Worm (Caenorhabditis elegans): Measurements from ENCODE around the gene pha-4.

DNA sequence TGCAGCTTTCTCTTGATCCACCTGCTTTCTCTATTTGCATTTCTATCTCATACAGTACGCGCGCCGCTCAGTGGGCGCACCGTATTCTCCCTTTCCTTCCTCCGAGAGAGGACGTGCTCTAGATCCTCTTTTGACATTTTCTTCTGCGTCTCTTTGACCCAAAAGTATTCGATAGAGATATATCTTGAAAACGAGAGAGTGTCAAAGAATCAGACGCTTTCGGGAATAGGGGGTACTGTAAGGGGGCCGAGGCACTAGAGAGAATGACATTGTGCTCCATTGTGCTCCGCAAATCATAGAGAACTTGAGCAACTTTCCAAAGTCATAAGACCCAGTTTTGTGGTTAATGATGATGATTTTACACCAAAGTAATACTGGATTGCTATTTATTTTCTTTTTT is 3.8 kb upstream of the pha-4 start:
- TF ChIP-seq elt-1 (tag; optimal IDR thresholded peaks at IDR 0.05) (no peak), snpc-4 (tag; optimal IDR thresholded peaks at IDR 0.05) (no peak), nhr-11 (tag; optimal IDR thresholded peaks at IDR 0.05) (no peak), unc-39 (tag; optimal IDR thresholded peaks at IDR 0.05) (no peak), ZK546.5 (tag; optimal IDR thresholded peaks at IDR 0.05) (no peak), aly-2 (tag; optimal IDR thresholded peaks at IDR 0.05) (no peak), nhr-10 (tag; optimal IDR thresholded peaks at IDR 0.05) (no peak), R02D3.7 (tag; optimal IDR thresholded peaks at IDR 0.05) (no peak), alr-1 (tag; optimal IDR thresholded peaks at IDR 0.05) (no peak), zag-1 (tag; optimal IDR thresholded peaks at IDR 0.05) (no peak), lsy-2 (tag; optimal IDR thresholded peaks at IDR 0.05) (peak in 1 of 2 experiments; percentile 0)

All from whole organism, L2 larva.